Fruit fly (Drosophila melanogaster): ENCODE data around the gene CG7488.

DNA sequence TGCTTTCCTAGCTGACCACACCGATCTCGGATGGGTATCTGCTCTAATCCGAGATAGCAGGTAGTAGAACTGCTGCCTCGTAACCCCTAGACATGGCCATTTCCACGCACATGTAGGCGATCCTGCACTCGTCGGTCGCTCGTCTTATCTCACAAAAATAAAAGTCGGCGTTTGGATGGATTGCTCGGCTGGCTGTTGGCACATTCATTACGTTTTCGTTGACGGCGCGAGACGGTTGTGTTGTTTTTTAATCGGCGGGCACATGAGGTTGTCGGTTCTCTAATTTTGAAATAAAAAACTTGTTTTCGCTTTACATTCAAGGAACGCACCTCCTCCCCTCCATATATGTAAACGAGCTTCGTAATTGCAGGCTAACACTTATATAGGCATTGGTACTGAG lies 36.9 kb downstream of the CG7488 start, which contains the start of gene ry:
- no peak for TF ChIP-seq CG8478 (optimal IDR thresholded peaks at IDR 0.05)
- no peak for TF ChIP-seq CTCF (optimal IDR thresholded peaks at IDR 0.05)

All from S2 (cell line).